Worm (Caenorhabditis elegans): Measurements from ENCODE around the gene R01H10.4.
A peak's percentile ranks its signal among the peaks of the same experiment; 100 is the strongest.
"Not testable (repeated sequence)": the region's sequence is repeated elsewhere in the genome, so short reads cannot be mapped to it uniquely, and the experiment has no call there.

R01H10.4 gene

ce11 chrIII:10254583-10254982, at the start of gene R01H10.4:
R01H10.4 (plus strand) TSS chrIII:10254818.
- no peak for TF ChIP-seq cog-1 (tag; optimal IDR thresholded peaks at IDR 0.05)
- TF ChIP-seq med-1 (GFP tag; optimal IDR thresholded peaks at IDR 0.05; ENCODE audit: insufficient read depth), result no peak
- no peak for TF ChIP-seq T22C8.4 (GFP tag; IDR thresholded peaks at IDR 0.05)

DNA sequence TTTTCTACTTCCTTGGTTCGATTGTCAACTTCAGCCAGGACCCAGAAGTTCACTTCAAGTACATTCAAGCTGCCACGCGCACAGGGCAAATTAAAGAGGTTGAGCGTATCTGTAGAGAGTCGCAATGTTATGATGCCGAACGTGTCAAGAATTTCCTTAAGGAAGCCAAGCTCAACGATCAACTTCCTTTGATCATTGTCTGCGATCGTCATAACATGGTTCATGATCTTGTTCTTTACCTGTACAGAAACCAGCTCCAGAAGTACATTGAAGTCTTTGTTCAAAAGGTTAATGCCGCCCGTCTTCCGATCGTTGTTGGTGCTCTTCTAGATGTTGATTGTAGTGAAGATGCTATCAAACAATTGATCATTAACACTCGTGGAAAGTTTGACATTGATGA, 48.3 kb upstream of the R01H10.4 start:
- TF ChIP-seq ref-1 (GFP tag; conservative IDR thresholded peaks at IDR 0.05), result no peak
- no peak for TF ChIP-seq ztf-29 (GFP tag; IDR thresholded peaks at IDR 0.05)
- TF ChIP-seq klf-2 (GFP tag; conservative IDR thresholded peaks at IDR 0.05), result no peak

DNA sequence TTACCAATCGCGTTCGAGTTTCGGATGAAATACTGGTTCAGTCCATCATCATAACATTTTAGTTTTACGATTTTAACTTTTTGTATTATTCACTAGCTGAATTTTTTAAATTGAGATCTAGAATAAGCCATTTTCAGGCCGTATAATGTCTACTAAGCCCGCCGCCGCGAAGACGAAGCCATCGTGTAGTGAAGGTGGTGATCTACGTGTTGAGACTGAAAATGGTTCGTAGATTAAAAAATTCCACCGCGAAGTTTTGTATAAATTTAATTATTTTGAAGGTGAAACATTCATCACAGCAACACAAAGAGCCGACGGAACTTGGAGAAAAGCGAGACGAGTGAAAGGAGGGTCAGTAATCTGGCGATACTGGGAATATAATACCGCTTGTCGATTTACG, 44.9 kb upstream of the R01H10.4 start, which contains the start of gene T20G5.9:
T20G5.9 (plus strand) TSS at position 138 of the 400 bp plus-strand sequence.
- no peak for TF ChIP-seq T22C8.4 (GFP tag; IDR thresholded peaks at IDR 0.05)
- 0 out of 2 replicates have a peak, but pooled peaks have one; percentile 28 for TF ChIP-seq flt-1 (GFP tag; IDR thresholded peaks at IDR 0.05)

DNA sequence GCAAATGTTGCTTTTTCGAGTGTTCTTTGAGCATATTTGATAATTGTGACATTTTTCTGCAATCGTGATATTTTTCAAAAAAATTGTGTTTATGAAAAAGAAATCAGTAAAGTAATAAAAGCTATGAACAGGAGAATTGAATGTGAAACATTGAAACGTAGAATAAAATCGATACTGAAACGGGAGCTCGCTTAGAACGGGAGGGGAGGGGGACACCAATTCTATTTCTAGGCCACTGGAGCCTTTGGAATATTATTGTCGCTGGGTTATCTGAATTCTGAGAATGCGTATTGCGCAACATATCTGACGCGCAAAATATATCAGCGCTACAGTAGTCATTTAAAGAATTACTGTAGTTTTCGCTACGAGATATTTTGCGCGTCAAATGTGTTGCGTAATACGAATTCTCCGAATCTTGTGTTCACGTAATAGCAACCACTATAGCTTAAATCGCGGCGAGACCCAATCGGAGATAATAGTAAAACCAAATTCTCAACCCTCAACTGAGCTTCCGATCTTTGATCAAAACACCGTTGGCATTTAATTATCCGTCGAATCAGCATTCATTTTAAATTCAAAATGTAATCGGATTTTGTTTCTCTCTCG, 42.6 kb upstream of the R01H10.4 start, which contains the start of the genes blos-1 and best-18:
blos-1 (minus strand) TSS at position 58 of the 606 bp plus-strand sequence.
best-18 (plus strand) TSS at position 508 of the 606 bp plus-strand sequence.
- TF ChIP-seq T22C8.4 (GFP tag; IDR thresholded peaks at IDR 0.05) (peak; percentile 51; the same call in 1 of the 2 replicates), med-1 (GFP tag; optimal IDR thresholded peaks at IDR 0.05; ENCODE audit: insufficient read depth) (no peak), cog-1 (tag; optimal IDR thresholded peaks at IDR 0.05) (no peak), tab-1 (GFP tag; IDR thresholded peaks at IDR 0.05) (no peak), flt-1 (GFP tag; IDR thresholded peaks at IDR 0.05) (no peak)

- no peak for TF ChIP-seq tab-1 (GFP tag; IDR thresholded peaks at IDR 0.05)
- no peak for TF ChIP-seq ztf-29 (GFP tag; IDR thresholded peaks at IDR 0.05)
- no peak for TF ChIP-seq cog-1 (tag; optimal IDR thresholded peaks at IDR 0.05)
Measured at ce11 chrIII:10214540-10214979, 40.1 kb upstream of the R01H10.4 start.

ce11 chrIII:10215882-10216281, 38.7 kb upstream of the R01H10.4 start:
- TF ChIP-seq cog-1 (tag; optimal IDR thresholded peaks at IDR 0.05) (no peak), med-1 (GFP tag; optimal IDR thresholded peaks at IDR 0.05; ENCODE audit: insufficient read depth) (no peak), T22C8.4 (GFP tag; IDR thresholded peaks at IDR 0.05) (no peak), ztf-23 (GFP tag; IDR thresholded peaks at IDR 0.05) (no peak), tab-1 (GFP tag; IDR thresholded peaks at IDR 0.05) (no peak), klf-2 (GFP tag; conservative IDR thresholded peaks at IDR 0.05) (no peak), ref-1 (GFP tag; conservative IDR thresholded peaks at IDR 0.05) (no peak), ztf-29 (GFP tag; IDR thresholded peaks at IDR 0.05) (no peak), flt-1 (GFP tag; IDR thresholded peaks at IDR 0.05) (no peak)

- no peak for TF ChIP-seq T22C8.4 (GFP tag; IDR thresholded peaks at IDR 0.05)
- peak; percentile 19 for TF ChIP-seq cog-1 (tag; optimal IDR thresholded peaks at IDR 0.05)
- no peak for TF ChIP-seq ref-1 (GFP tag; conservative IDR thresholded peaks at IDR 0.05)
- no peak for TF ChIP-seq med-1 (GFP tag; optimal IDR thresholded peaks at IDR 0.05; ENCODE audit: insufficient read depth)
- TF ChIP-seq tab-1 (GFP tag; IDR thresholded peaks at IDR 0.05), result no peak
Measured at ce11 chrIII:10216585-10217278, 37.9 kb upstream of the R01H10.4 start, which contains the start of gene cts-1. cts-1 (minus strand) TSS chrIII:10216635.

ce11 chrIII:10218587-10218986, 36.0 kb upstream of the R01H10.4 start, which contains the start of the genes rde-4 and cox-14:
rde-4 (minus strand) TSS chrIII:10218646.
cox-14 (plus strand) TSS chrIII:10218942.
- TF ChIP-seq klf-2 (GFP tag; conservative IDR thresholded peaks at IDR 0.05), result no peak
- no peak for TF ChIP-seq ztf-23 (GFP tag; IDR thresholded peaks at IDR 0.05)
- no peak for TF ChIP-seq T22C8.4 (GFP tag; IDR thresholded peaks at IDR 0.05)

ce11 chrIII:10221860-10222259, 32.8 kb upstream of the R01H10.4 start, which contains the start of gene Y70G10A.4:
Y70G10A.4 (plus strand) TSS chrIII:10222160.
- TF ChIP-seq klf-2 (GFP tag; conservative IDR thresholded peaks at IDR 0.05); tab-1 (GFP tag; IDR thresholded peaks at IDR 0.05); T22C8.4 (GFP tag; IDR thresholded peaks at IDR 0.05): not testable (repeated sequence)

DNA sequence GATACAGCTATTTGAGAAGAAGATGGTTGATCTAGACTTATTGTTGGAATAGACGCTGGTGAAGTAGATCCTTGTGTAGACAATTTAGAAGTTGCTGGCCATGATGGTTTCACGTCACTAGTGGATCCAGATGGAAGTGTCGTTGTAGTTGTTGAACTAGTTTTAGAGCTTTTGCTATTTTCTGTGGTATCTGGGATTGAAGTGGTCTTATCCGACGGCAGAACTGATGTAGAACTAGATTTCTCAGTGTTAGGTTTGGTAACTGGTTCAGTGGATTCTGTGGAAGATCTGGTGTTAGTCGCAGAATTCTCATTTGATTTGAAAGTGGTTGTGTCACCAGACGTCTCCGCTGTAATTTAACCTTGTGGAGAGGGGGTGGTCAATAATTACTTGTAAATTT, 23.0 kb upstream of the R01H10.4 start:
- no peak for TF ChIP-seq med-1 (GFP tag; optimal IDR thresholded peaks at IDR 0.05; ENCODE audit: insufficient read depth)

DNA sequence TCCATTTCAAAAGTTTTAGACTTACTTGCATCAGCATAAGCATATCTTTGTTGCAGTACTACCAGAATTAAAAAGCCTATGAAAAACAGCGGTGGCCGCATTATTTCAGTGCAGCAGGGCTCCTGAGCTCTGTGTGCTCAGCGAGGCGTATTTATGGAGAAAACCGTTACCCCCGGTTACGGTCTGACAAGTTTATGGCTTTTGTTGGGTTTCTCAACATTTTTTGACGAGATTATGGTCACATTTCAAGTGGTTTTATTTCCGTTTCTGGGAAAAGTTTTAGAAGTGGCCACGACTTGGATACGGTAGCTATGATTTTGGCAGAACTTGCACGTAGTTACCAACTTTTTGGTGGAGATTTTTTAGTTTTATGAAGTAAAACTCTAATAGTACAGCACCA, 20.6 kb upstream of the R01H10.4 start, which contains the start of gene paml-1:
paml-1 (minus strand) TSS at position 101 of the 400 bp plus-strand sequence.
- TF ChIP-seq ztf-23 (GFP tag; IDR thresholded peaks at IDR 0.05) (no peak), klf-2 (GFP tag; conservative IDR thresholded peaks at IDR 0.05) (no peak), cog-1 (tag; optimal IDR thresholded peaks at IDR 0.05) (no peak), T22C8.4 (GFP tag; IDR thresholded peaks at IDR 0.05) (no peak), ztf-29 (GFP tag; IDR thresholded peaks at IDR 0.05) (no peak), ref-1 (GFP tag; conservative IDR thresholded peaks at IDR 0.05) (no peak), tab-1 (GFP tag; IDR thresholded peaks at IDR 0.05) (no peak), med-1 (GFP tag; optimal IDR thresholded peaks at IDR 0.05; ENCODE audit: insufficient read depth) (no peak), flt-1 (GFP tag; IDR thresholded peaks at IDR 0.05) (no peak)
